Worm (Caenorhabditis elegans) whole organism, dauer: ENCODE data around the gene rpn-6.1.

ENCODE experiments used
- unc-62 ChIP-seq: sonication (generic microtip); optimal IDR thresholded peaks from 2 replicates; lab custom pipeline; 2017; ENCODE audit warnings: missing biosample characterization, missing genetic modification reagents, missing genetic modification characterization

The rpn-6.1 gene

DNA sequence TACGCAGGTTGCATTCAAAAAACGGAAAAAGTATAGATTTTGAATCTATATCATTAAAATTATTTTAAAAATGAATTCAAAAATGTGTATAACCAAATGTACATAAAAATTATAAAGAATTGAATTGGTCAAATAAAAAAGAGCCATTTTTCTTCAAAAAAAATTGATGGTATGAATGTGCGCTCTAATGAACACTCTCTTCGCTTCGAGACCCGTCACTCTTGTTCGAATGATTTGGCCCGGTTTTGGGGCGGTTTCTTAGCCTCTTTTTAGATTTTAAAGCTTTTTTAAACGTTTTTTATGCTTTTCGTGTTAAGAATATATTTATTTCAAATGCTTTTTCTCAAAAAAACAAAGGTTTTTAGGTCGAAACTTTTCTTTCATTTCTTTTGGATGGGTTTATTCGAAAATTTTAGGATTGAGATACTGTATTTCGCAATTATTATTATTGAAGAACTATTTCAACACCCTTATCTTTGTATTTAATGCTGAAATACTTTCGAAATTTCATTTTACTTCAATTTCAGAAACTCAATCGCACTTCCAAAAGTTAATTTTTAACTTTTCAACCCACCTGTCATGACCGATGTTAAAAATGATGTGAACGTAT is 32.1 kb downstream of the rpn-6.1 start, which contains the start of gene inf-1:
inf-1 (plus strand) TSS at position 577 of the 610 bp plus-strand sequence.
- TF ChIP-seq unc-62 (GFP tag; lab: Kevin White, UChicago), result no peak

DNA sequence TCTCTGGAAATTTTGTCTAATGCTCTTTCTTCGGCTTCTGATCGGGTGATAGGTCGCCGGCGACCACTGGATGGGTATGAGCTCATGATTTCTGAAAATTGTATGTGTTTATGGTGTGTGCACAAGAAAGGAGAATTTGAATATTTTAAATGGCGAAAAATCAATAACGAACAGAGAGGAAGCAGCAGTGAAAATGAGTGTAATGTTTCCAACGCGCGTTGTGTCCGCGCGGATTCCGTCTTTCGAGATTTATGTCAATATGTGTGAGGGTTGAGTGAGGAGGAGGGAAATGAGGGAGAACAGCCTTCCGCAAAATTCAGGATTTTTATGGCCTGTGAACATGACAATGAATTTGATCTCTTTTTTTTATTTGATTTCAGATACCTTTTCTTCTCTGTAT is 33.1 kb downstream of the rpn-6.1 start, which contains the start of gene flap-1:
flap-1 (minus strand) TSS at position 101 of the 400 bp plus-strand sequence.
- no peak for TF ChIP-seq unc-62 (GFP tag; lab: Kevin White, UChicago)

DNA sequence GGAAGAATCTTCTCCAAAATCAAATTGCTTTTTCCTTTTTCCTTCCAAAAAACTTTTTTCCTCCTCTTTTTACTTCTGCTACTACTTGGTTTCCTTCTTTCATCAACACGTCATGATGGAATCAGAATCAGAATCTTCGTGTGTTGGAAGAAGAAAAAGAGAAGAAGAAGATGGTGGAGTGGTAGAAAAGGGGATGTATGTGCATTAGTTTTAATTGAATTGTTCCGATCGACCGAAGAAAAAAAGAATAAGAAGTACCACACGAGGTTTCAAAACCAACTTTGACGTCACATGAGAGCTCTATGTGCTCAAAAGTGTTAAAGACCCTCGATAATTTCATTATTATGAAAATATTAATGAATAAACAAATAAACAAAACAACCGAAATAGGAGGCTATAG is 47.0 kb downstream of the rpn-6.1 start:
- TF ChIP-seq unc-62 (GFP tag; lab: Kevin White, UChicago), result no peak

DNA sequence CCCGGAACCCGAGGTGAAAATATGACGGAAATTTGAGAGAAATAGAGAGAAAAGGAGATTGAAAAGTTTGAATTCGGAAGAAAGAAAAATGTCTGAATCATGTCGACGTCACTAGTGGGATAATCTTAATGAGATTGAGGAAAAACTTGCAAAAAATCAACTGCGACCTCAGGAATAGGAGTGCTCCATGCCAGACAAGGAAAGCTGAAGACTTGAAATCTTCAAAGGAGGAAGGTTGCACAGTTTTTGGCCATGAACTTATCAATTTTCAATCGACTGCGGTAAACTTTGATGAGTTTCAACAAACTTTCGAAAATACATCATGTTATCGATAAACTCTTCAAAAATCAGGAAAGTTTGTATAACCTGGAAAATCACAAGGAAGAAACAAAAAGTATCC is 49.4 kb downstream of the rpn-6.1 start, which contains the start of gene pdf-1:
pdf-1 (minus strand) TSS at position 101 of the 400 bp plus-strand sequence.
- TF ChIP-seq unc-62 (GFP tag; lab: Kevin White, UChicago), result no peak
